Fruit fly (Drosophila melanogaster): ENCODE data around the gene CG18749.

DNA sequence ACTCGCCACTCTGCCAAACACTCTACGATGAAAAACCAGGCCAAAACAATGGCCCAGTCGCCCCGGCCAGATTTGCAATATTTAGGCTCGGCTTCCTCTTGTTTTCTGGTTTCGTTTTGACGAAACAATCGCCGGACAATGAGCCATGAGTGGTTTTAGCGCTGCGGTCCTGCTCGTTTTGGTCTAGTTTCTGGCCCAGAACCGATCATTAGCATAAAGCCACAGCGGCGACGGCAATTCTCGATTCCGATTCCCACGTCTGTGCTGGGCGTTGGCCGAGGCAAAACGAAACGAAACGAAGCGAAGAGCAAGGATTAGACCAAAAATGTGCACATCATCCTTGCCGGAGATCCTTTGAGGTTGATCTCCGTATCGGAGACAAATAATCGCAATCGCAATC is 40.5 kb upstream of the CG18749 start:
- TF ChIP-seq CG8159 (tag; optimal IDR thresholded peaks at IDR 0.05) (no peak), fd96Ca (GFP tag; IDR thresholded peaks at IDR 0.05) (no peak), EcR (GFP tag; optimal IDR thresholded peaks at IDR 0.05) (no peak), CG8301 (tag; optimal IDR thresholded peaks at IDR 0.05) (no peak), CG34367 (tag; optimal IDR thresholded peaks at IDR 0.05) (no peak), CG9948 (tag; optimal IDR thresholded peaks at IDR 0.05) (no peak), CG15710 (tag; optimal IDR thresholded peaks at IDR 0.05) (no peak), D1 (tag; optimal IDR thresholded peaks at IDR 0.05) (no peak)

Measured in whole organism, pupa.